Worm (Caenorhabditis elegans): Measurements from ENCODE around the gene fbxa-108.

DNA sequence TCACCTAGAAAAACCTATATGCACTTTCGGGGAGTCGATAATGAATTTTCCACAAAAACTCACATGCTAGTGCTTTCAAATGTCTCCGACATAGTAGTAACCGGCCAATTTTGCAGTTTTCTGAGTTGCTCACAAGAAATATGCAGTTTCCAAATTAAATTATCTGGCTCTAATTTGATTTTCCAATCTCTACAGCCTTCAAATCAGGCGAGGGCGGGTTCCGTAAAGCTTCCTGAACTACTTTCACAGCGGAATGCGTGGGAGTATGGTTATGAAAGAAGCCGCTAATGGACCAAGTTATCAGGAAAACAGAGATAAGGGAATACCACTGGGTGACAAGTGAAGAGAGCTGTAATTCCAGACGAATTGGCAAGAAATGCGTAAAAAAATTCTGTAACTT, 6.7 kb upstream of the fbxa-108 start, which contains the start of gene F59A1.11:
- TF ChIP-seq ahr-1 (tag; optimal IDR thresholded peaks at IDR 0.05) (no peak), unc-86 (tag; optimal IDR thresholded peaks at IDR 0.05) (no peak), zip-5 (tag; optimal IDR thresholded peaks at IDR 0.05) (no peak), C38D4.7 (GFP tag; optimal IDR thresholded peaks at IDR 0.05) (no peak), Y22D7AL.16 (tag; optimal IDR thresholded peaks at IDR 0.05) (no peak), fkh-10 (GFP tag; optimal IDR thresholded peaks at IDR 0.05) (no peak), nhr-11 (tag; optimal IDR thresholded peaks at IDR 0.05) (no peak), elt-2 (tag; optimal IDR thresholded peaks at IDR 0.05) (no peak), ets-4 (tag; optimal IDR thresholded peaks at IDR 0.05) (no peak), pha-4 (tag; optimal IDR thresholded peaks at IDR 0.05) (no peak)

All from whole organism, late embryonic.